Worm (Caenorhabditis elegans) whole organism, dauer: ENCODE results near the gene R11A8.1.

Source experiments
- unc-62 ChIP-seq: sonication (generic microtip); optimal IDR thresholded peaks from 2 replicates; lab custom pipeline; 2017; ENCODE audit warnings: missing biosample characterization, missing genetic modification reagents, missing genetic modification characterization

R11A8.1 gene

DNA sequence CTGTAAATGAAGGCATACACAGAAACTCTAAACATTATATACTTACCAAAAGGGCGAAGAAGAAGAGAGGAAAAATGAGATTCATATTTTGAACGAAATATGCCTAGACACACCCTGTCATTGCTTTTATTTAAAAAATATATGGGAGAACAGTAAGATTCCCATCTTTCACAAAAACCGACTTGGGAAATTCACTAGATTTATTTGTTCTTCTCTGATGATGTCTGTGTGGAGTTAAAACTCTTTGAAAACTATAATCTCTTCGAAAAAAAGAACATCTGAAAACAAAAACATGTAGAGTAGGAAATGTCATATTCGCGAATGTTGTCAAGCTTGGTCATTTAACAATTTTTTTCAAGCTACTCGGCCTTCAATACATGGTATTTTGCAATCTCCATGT lies 46.6 kb downstream of the R11A8.1 start, which contains the start of gene R09E10.8:
TSS of gene R09E10.8 (minus strand) at position 101 of the 400 bp plus-strand sequence.
- no peak for TF ChIP-seq unc-62
